Fruit fly (Drosophila melanogaster) whole organism, embryonic: ENCODE measurements around the gene Uba4.

Source experiments
- Atf6 ChIP-seq: fragments of 200-800 bp; sonication (Bioruptor generic); IDR thresholded peaks from 2 replicates; pipeline ENCODE4 v1.3.6; 2022; ENCODE audit warnings: missing biosample characterization, missing genetic modification characterization
- B-H1 ChIP-seq: fragments of 200-800 bp; sonication (Bioruptor generic); IDR thresholded peaks from 3 replicates; pipeline ENCODE4 v1.3.6; 2022; ENCODE audit warnings: missing biosample characterization, missing genetic modification characterization
- CG10366 ChIP-seq: fragments of 200-800 bp; sonication (Bioruptor generic); IDR thresholded peaks from 2 replicates; pipeline ENCODE4 v1.3.6; 2022; ENCODE audit warnings: missing biosample characterization, missing genetic modification characterization
- CG10979 ChIP-seq: fragments of 200-800 bp; sonication (Bioruptor generic); optimal IDR thresholded peaks from 2 replicates; lab custom pipeline; 2018; ENCODE audit warnings: missing biosample characterization, mild to moderate bottlenecking, missing genetic modification characterization, moderate library complexity
- CG11696 ChIP-seq: fragments of 200-800 bp; sonication (Bioruptor generic); IDR thresholded peaks from 2 replicates; pipeline ENCODE4 v1.3.6; 2022; ENCODE audit warnings: missing biosample characterization, missing genetic modification characterization
- CG14441 ChIP-seq: fragments of 200-800 bp; sonication (Bioruptor generic); IDR thresholded peaks from 2 replicates; pipeline ENCODE4 v1.3.6; 2022; ENCODE audit warnings: missing biosample characterization, missing genetic modification characterization
- CG14710 ChIP-seq: fragments of 200-800 bp; sonication (Bioruptor generic); optimal IDR thresholded peaks from 3 replicates; lab custom pipeline; 2019; ENCODE audit warnings: missing biosample characterization, mild to moderate bottlenecking, missing genetic modification characterization, moderate library complexity
- CG14965 ChIP-seq: fragments of 200-800 bp; sonication (Bioruptor generic); optimal IDR thresholded peaks from 2 replicates; lab custom pipeline; 2016; ENCODE audit warnings: missing biosample characterization, missing genetic modification characterization, borderline replicate concordance
- CG1602 ChIP-seq: fragments of 200-800 bp; sonication (Bioruptor generic); optimal IDR thresholded peaks from 3 replicates; lab custom pipeline; 2016; ENCODE audit warnings: missing biosample characterization, missing genetic modification characterization
- CG17361 ChIP-seq: fragments of 200-800 bp; sonication (Bioruptor generic); IDR thresholded peaks from 3 replicates; pipeline ENCODE4 v1.3.6; 2022; ENCODE audit warnings: missing biosample characterization, missing genetic modification characterization
- CG17912 ChIP-seq: fragments of 200-800 bp; sonication (Bioruptor generic); optimal IDR thresholded peaks from 2 replicates; lab custom pipeline; 2018; ENCODE audit warnings: missing biosample characterization, mild to moderate bottlenecking, missing genetic modification characterization
- CG2129 ChIP-seq: fragments of 200-800 bp; sonication (Bioruptor generic); IDR thresholded peaks from 2 replicates; pipeline ENCODE4 v1.3.6; 2022; ENCODE audit warnings: missing biosample characterization, missing genetic modification characterization; ENCODE audit not compliant: partially characterized antibody
- CG2889 ChIP-seq: fragments of 200-800 bp; sonication (Bioruptor generic); IDR thresholded peaks from 3 replicates; pipeline ENCODE4 v1.3.6; 2022; ENCODE audit warnings: missing biosample characterization, missing genetic modification characterization
- CG30431 ChIP-seq: fragments of 200-800 bp; sonication (Bioruptor generic); optimal IDR thresholded peaks from 2 replicates; lab custom pipeline; 2017; ENCODE audit warnings: missing biosample characterization, missing genetic modification characterization
- CG33213 ChIP-seq: fragments of 200-800 bp; sonication (Bioruptor generic); optimal IDR thresholded peaks from 3 replicates; lab custom pipeline; 2016; ENCODE audit warnings: missing biosample characterization, missing genetic modification characterization
- CG34224 ChIP-seq: fragments of 200-800 bp; sonication (Bioruptor generic); IDR thresholded peaks from 3 replicates; pipeline ENCODE4 v1.3.6; 2022; ENCODE audit warnings: missing biosample characterization, missing genetic modification characterization; ENCODE audit not compliant: partially characterized antibody
- CG4854 ChIP-seq: fragments of 200-800 bp; sonication (Bioruptor generic); optimal IDR thresholded peaks from 2 replicates; lab custom pipeline; 2016; ENCODE audit warnings: missing biosample characterization, missing genetic modification characterization, inconsistent platforms
- CG7357 ChIP-seq: fragments of 200-800 bp; sonication (Bioruptor generic); IDR thresholded peaks from 3 replicates; pipeline ENCODE4 v1.3.6; 2022; ENCODE audit warnings: missing biosample characterization, missing genetic modification characterization
- CG7372 ChIP-seq: fragments of 200-800 bp; sonication (Bioruptor generic); IDR thresholded peaks from 2 replicates; pipeline ENCODE4 v1.3.6; 2022; ENCODE audit warnings: missing biosample characterization, missing genetic modification characterization
- CG7963 ChIP-seq: fragments of 200-800 bp; sonication (Bioruptor generic); IDR thresholded peaks from 3 replicates; pipeline ENCODE4 v1.3.6; 2022; ENCODE audit warnings: missing biosample characterization, missing genetic modification characterization; ENCODE audit not compliant: partially characterized antibody
- CG7987 ChIP-seq: fragments of 200-800 bp; sonication (Bioruptor generic); optimal IDR thresholded peaks from 2 replicates; lab custom pipeline; 2018; ENCODE audit warnings: missing biosample characterization, mild to moderate bottlenecking, missing genetic modification characterization, moderate library complexity
- Chrac-16 ChIP-seq: fragments of 200-800 bp; sonication (Bioruptor generic); optimal IDR thresholded peaks from 3 replicates; lab custom pipeline; 2016; ENCODE audit warnings: missing biosample characterization, missing genetic modification characterization
- E2f2 ChIP-seq: fragments of 200-800 bp; sonication (Bioruptor generic); IDR thresholded peaks from 2 replicates; pipeline ENCODE4 v1.3.6; 2022; ENCODE audit warnings: missing biosample characterization, missing genetic modification characterization
- Eip74EF ChIP-seq, 2 experiments: fragments of 200-800 bp in 1 of 2; fragments of >200 bp in 1 of 2; sonication (Bioruptor generic) in 1 of 2; optimal IDR thresholded peaks; 2 replicates each; lab custom pipeline; 2017 to 2019; ENCODE audit warnings: missing biosample characterization in 2 of 2, missing genetic modification characterization in 2 of 2, mild to moderate bottlenecking in 1 of 2, moderate library complexity in 1 of 2
- Ets97D ChIP-seq: fragments of 200-800 bp; sonication (Bioruptor generic); optimal IDR thresholded peaks from 3 replicates; lab custom pipeline; 2016; ENCODE audit warnings: missing biosample characterization, missing genetic modification characterization
- H15 ChIP-seq: fragments of 200-800 bp; sonication (Bioruptor generic); IDR thresholded peaks from 3 replicates; pipeline ENCODE4 v1.3.6; 2022; ENCODE audit warnings: missing biosample characterization, missing genetic modification characterization
- HLH3B ChIP-seq: fragments of 200-800 bp; sonication (Bioruptor generic); IDR thresholded peaks from 2 replicates; pipeline ENCODE4 v1.3.6; 2022; ENCODE audit warnings: missing biosample characterization, missing genetic modification characterization
- Hey ChIP-seq: fragments of 200-800 bp; sonication (Bioruptor generic); optimal IDR thresholded peaks from 3 replicates; lab custom pipeline; 2018; ENCODE audit warnings: missing biosample characterization, mild to moderate bottlenecking, missing genetic modification characterization
- Hmr ChIP-seq: fragments of 200-800 bp; sonication (Bioruptor generic); optimal IDR thresholded peaks from 3 replicates; lab custom pipeline; 2017; ENCODE audit warnings: mild to moderate bottlenecking, missing biosample characterization, missing genetic modification reagents, missing genetic modification characterization
- Kr ChIP-seq: fragments of 200-800 bp; sonication (Bioruptor generic); optimal IDR thresholded peaks from 2 replicates; lab custom pipeline; 2017; ENCODE audit warnings: missing biosample characterization, mild to moderate bottlenecking, missing genetic modification characterization
- NK7.1 ChIP-seq: fragments of 200-800 bp; sonication (Bioruptor generic); optimal IDR thresholded peaks from 3 replicates; lab custom pipeline; 2016; ENCODE audit warnings: missing biosample characterization, missing genetic modification characterization
- Poxn ChIP-seq: fragments of 200-800 bp; sonication (Bioruptor generic); IDR thresholded peaks from 2 replicates; pipeline ENCODE4 v1.3.6; 2022; ENCODE audit warnings: missing biosample characterization, missing genetic modification characterization
- Ssrp ChIP-seq: fragments of 200-800 bp; sonication (Bioruptor generic); optimal IDR thresholded peaks from 2 replicates; lab custom pipeline; 2018; ENCODE audit warnings: missing biosample characterization, mild to moderate bottlenecking, missing genetic modification characterization, moderate library complexity
- al ChIP-seq: fragments of 200-800 bp; sonication (Bioruptor generic); IDR thresholded peaks from 2 replicates; pipeline ENCODE4 v1.3.6; 2022; ENCODE audit warnings: missing biosample characterization, missing genetic modification characterization
- bigmax ChIP-seq: fragments of 200-800 bp; sonication (Bioruptor generic); optimal IDR thresholded peaks from 2 replicates; lab custom pipeline; 2018; ENCODE audit warnings: missing biosample characterization, mild to moderate bottlenecking, missing genetic modification characterization
- emc ChIP-seq: fragments of 200-800 bp; sonication (Bioruptor generic); optimal IDR thresholded peaks from 2 replicates; lab custom pipeline; 2016; ENCODE audit warnings: missing biosample characterization, missing genetic modification characterization
- ewg ChIP-seq: fragments of 200-800 bp; sonication (Bioruptor generic); optimal IDR thresholded peaks from 3 replicates; lab custom pipeline; 2017; ENCODE audit warnings: mild to moderate bottlenecking, missing biosample characterization, missing genetic modification reagents, missing genetic modification characterization
- hth ChIP-seq: fragments of >200 bp; optimal IDR thresholded peaks from 2 replicates; lab custom pipeline; 2017; ENCODE audit warnings: inconsistent platforms
- nerfin-2 ChIP-seq: fragments of 200-800 bp; sonication (Bioruptor generic); IDR thresholded peaks from 2 replicates; pipeline ENCODE4 v1.3.6; 2022; ENCODE audit warnings: missing biosample characterization, missing genetic modification characterization; ENCODE audit not compliant: partially characterized antibody
- nmo ChIP-seq: fragments of 200-800 bp; sonication (Bioruptor generic); optimal IDR thresholded peaks from 2 replicates; lab custom pipeline; 2018; ENCODE audit warnings: missing biosample characterization, mild to moderate bottlenecking, missing genetic modification characterization, moderate library complexity
- row ChIP-seq: fragments of 200-800 bp; sonication (Bioruptor generic); IDR thresholded peaks from 3 replicates; pipeline ENCODE4 v1.3.6; 2022; ENCODE audit warnings: missing biosample characterization, missing genetic modification characterization
- sna ChIP-seq: fragments of 200-800 bp; sonication (Bioruptor generic); IDR thresholded peaks from 2 replicates; pipeline ENCODE4 v1.3.6; 2022; ENCODE audit warnings: missing biosample characterization, missing genetic modification characterization; ENCODE audit not compliant: partially characterized antibody
- stwl ChIP-seq: fragments of 200-800 bp; sonication (Bioruptor generic); optimal IDR thresholded peaks from 3 replicates; lab custom pipeline; 2018; ENCODE audit warnings: missing biosample characterization, mild to moderate bottlenecking, missing genetic modification characterization, moderate library complexity
- zen ChIP-seq: fragments of 200-800 bp; sonication (Bioruptor generic); optimal IDR thresholded peaks from 3 replicates; lab custom pipeline; 2018; ENCODE audit warnings: missing biosample characterization, mild to moderate bottlenecking, missing genetic modification characterization, moderate library complexity
- zfh1 ChIP-seq: fragments of 200-800 bp; sonication (Bioruptor generic); IDR thresholded peaks from 3 replicates; pipeline ENCODE4 v1.3.6; 2022; ENCODE audit warnings: missing biosample characterization, missing genetic modification characterization

Uba4 gene

DNA sequence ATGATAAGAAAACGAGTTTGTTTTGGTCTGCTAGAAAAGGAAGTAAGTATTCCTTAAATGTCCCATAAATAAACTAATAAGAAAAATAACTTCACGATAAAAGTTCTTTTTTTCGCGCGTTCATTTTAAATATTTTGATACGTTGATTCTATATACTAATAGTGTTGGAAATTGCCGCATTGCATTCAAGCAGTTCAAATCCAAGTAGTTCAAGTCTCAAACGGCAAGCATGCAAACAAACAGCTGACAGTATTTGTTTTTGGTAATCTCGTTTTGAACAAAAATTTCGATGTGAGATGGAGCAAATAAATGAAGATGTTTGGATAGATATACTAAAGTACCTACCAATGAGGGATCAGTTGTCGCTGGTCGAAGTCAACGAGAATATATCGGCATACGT, 28.5 kb upstream of the Uba4 start, which contains the start of gene CG13088 (continued):
- no peak for TF ChIP-seq CG17912 (GFP tag; lab: Kevin White, UChicago)
- TF ChIP-seq CG7372 (GFP tag; lab: Robert Waterston, UW): no peak
- no peak for TF ChIP-seq CG17361 (GFP tag; lab: Robert Waterston, UW)
- TF ChIP-seq CG2889 (GFP tag; lab: Robert Waterston, UW): no peak
- peak; percentile 20 for TF ChIP-seq CG4854 (GFP tag; lab: Kevin White, UChicago)
- TF ChIP-seq stwl: peak; percentile 93
- TF ChIP-seq CG30431 (GFP tag; lab: Kevin White, UChicago): no peak
- no peak for TF ChIP-seq H15 (GFP tag; lab: Robert Waterston, UW)
- peak; percentile 6 for TF ChIP-seq CG1602 (GFP tag; lab: Kevin White, UChicago)
- no peak for TF ChIP-seq bigmax (GFP tag; lab: Kevin White, UChicago)
- TF ChIP-seq CG2129 (GFP tag; lab: Robert Waterston, UW): no peak
- no peak for TF ChIP-seq hth
- no peak for TF ChIP-seq CG34224 (GFP tag; lab: Robert Waterston, UW)
- TF ChIP-seq CG11696 (GFP tag; lab: Robert Waterston, UW): no peak
- peak; percentile 36 for TF ChIP-seq CG7987 (GFP tag; lab: Kevin White, UChicago)
- no peak for TF ChIP-seq CG7963 (GFP tag; lab: Robert Waterston, UW)
- peak; percentile 41 for TF ChIP-seq CG33213 (GFP tag; lab: Kevin White, UChicago)
- TF ChIP-seq Poxn (GFP tag; lab: Robert Waterston, UW): no peak
- TF ChIP-seq CG14965 (GFP tag; lab: Kevin White, UChicago): no peak
- no peak for TF ChIP-seq NK7.1
- TF ChIP-seq E2f2 (GFP tag; lab: Robert Waterston, UW): peak; percentile 96
- no peak for TF ChIP-seq CG7357 (GFP tag; lab: Robert Waterston, UW)
- TF ChIP-seq al (GFP tag; lab: Robert Waterston, UW): no peak
- no peak for TF ChIP-seq HLH3B (GFP tag; lab: Robert Waterston, UW)
- no peak for TF ChIP-seq Eip74EF (GFP tag; optimal IDR thresholded peaks at IDR 0.05; lab: Kevin White, UChicago)
- TF ChIP-seq ewg (GFP tag; lab: Kevin White, UChicago): no peak
- no peak for TF ChIP-seq CG10366 (GFP tag; lab: Robert Waterston, UW)
- TF ChIP-seq CG10979: no peak
- TF ChIP-seq Hmr (GFP tag; lab: Kevin White, UChicago): peak; percentile 45
- no peak for TF ChIP-seq row (GFP tag; lab: Robert Waterston, UW)
- TF ChIP-seq sna (GFP tag; lab: Robert Waterston, UW): no peak
- peak; percentile 41 for TF ChIP-seq nmo (GFP tag; lab: Kevin White, UChicago)
- peak; percentile 41; the same call in 1 of the 3 replicates for TF ChIP-seq zfh1 (GFP tag; lab: Robert Waterston, UW)
- no peak for TF ChIP-seq nerfin-2
- TF ChIP-seq Ets97D (GFP tag; lab: Kevin White, UChicago): peak; percentile 85
- TF ChIP-seq CG14441 (GFP tag; lab: Robert Waterston, UW): peak; percentile 96
- TF ChIP-seq zen: peak; percentile 36
- no peak for TF ChIP-seq Ssrp
- TF ChIP-seq CG14710 (tag; lab: Kevin White, UChicago): peak; percentile 51
- TF ChIP-seq Chrac-16 (GFP tag; lab: Kevin White, UChicago): no peak
- no peak for TF ChIP-seq emc (GFP tag; lab: Kevin White, UChicago)
- TF ChIP-seq B-H1 (GFP tag; lab: Robert Waterston, UW): no peak
- no peak for TF ChIP-seq Kr (GFP tag; lab: Kevin White, UChicago)
- TF ChIP-seq Atf6 (GFP tag; lab: Robert Waterston, UW): no peak
- TF ChIP-seq Hey: no peak
